Worm (Caenorhabditis elegans) whole organism, young adult: ENCODE data around the gene F11D5.7.
A peak's percentile ranks its signal among the peaks of the same experiment; 100 is the strongest.

ENCODE experiments used
- B0336.3 ChIP-seq: fragments of 200-800 bp; sonication (Bioruptor generic); IDR thresholded peaks from 2 replicates; pipeline ENCODE4 v1.3.6; 2022; ENCODE audit warnings: missing genetic modification characterization, missing compliant biosample characterization
- F22D6.2 ChIP-seq: sonication (generic microtip); optimal IDR thresholded peaks from 2 replicates; lab custom pipeline; 2016; ENCODE audit warnings: mild to moderate bottlenecking, missing genetic modification characterization, missing compliant biosample characterization
- F49E8.2 ChIP-seq: sonication (generic microtip); optimal IDR thresholded peaks from 3 replicates; lab custom pipeline; 2017; ENCODE audit warnings: missing genetic modification characterization, mild to moderate bottlenecking, missing compliant biosample characterization, antibody characterized with exemption, moderate library complexity; ENCODE audit not compliant: insufficient read depth
- F57A8.1 ChIP-seq: fragments of 200-800 bp; sonication (Bioruptor generic); optimal IDR thresholded peaks from 2 replicates; lab custom pipeline; 2018; ENCODE audit warnings: mild to moderate bottlenecking, missing genetic modification characterization, moderate library complexity, missing compliant biosample characterization
- T07F8.4 ChIP-seq: sonication (generic microtip); optimal IDR thresholded peaks from 2 replicates; lab custom pipeline; 2016; ENCODE audit warnings: mild to moderate bottlenecking, missing genetic modification characterization, moderate library complexity, missing compliant biosample characterization
- Y53G8AR.9 ChIP-seq: fragments of 200-800 bp; sonication (Bioruptor generic); conservative IDR thresholded peaks from 2 replicates; pipeline ENCODE4 v1.3.6; 2022; ENCODE audit warnings: missing genetic modification reagents, missing genetic modification characterization, missing compliant biosample characterization
- Y79H2A.3 ChIP-seq: fragments of 200-800 bp; sonication (Bioruptor generic); conservative IDR thresholded peaks from 2 replicates; pipeline ENCODE4 v1.3.6; 2022; ENCODE audit warnings: missing genetic modification reagents, missing genetic modification characterization, missing compliant biosample characterization
- Y95B8A.8 ChIP-seq: fragments of 200-800 bp; sonication (Bioruptor generic); IDR thresholded peaks from 2 replicates; pipeline ENCODE4 v1.3.6; 2022; ENCODE audit warnings: missing genetic modification reagents, missing genetic modification characterization, missing compliant biosample characterization
- attf-3 ChIP-seq: fragments of 200-800 bp; sonication (Bioruptor generic); conservative IDR thresholded peaks from 2 replicates; pipeline ENCODE4 v1.3.6; 2022; ENCODE audit warnings: missing genetic modification reagents, missing genetic modification characterization, missing compliant biosample characterization
- bed-2 ChIP-seq: fragments of 200-800 bp; sonication (Bioruptor generic); IDR thresholded peaks from 2 replicates; pipeline ENCODE4 v1.3.6; 2022; ENCODE audit warnings: missing genetic modification reagents, missing genetic modification characterization, missing compliant biosample characterization
- ceh-27 ChIP-seq: fragments of 200-800 bp; sonication (Bioruptor generic); optimal IDR thresholded peaks from 2 replicates; lab custom pipeline; 2018; ENCODE audit warnings: mild to moderate bottlenecking, missing genetic modification characterization, moderate library complexity, missing compliant biosample characterization
- dpff-1 ChIP-seq: sonication (generic microtip); optimal IDR thresholded peaks from 2 replicates; lab custom pipeline; 2017; ENCODE audit warnings: mild to moderate bottlenecking, missing genetic modification characterization, missing compliant biosample characterization
- ekl-4 ChIP-seq: fragments of 200-800 bp; sonication (Bioruptor generic); IDR thresholded peaks from 2 replicates; pipeline ENCODE4 v1.3.6; 2022; ENCODE audit warnings: missing genetic modification reagents, missing genetic modification characterization, missing compliant biosample characterization
- ets-4 ChIP-seq: fragments of 200-800 bp; sonication (Bioruptor generic); optimal IDR thresholded peaks from 2 replicates; lab custom pipeline; 2018; ENCODE audit warnings: mild to moderate bottlenecking, missing genetic modification characterization, missing compliant biosample characterization
- him-1 ChIP-seq: sonication (generic microtip); optimal IDR thresholded peaks from 2 replicates; lab custom pipeline; 2016; ENCODE audit warnings: missing genotype, missing genetic modification reagents, missing genetic modification characterization, missing compliant biosample characterization
- hlh-12 ChIP-seq: sonication (generic microtip); optimal IDR thresholded peaks from 2 replicates; lab custom pipeline; 2016; ENCODE audit warnings: missing genetic modification characterization, missing compliant biosample characterization
- hrde-1 ChIP-seq: sonication (generic microtip); optimal IDR thresholded peaks from 2 replicates; lab custom pipeline; 2016; ENCODE audit warnings: missing genetic modification characterization, mild to moderate bottlenecking, missing compliant biosample characterization, moderate library complexity, missing genotype, missing genetic modification reagents, borderline replicate concordance
- lag-1 ChIP-seq: fragments of 200-800 bp; sonication (Bioruptor generic); IDR thresholded peaks from 2 replicates; pipeline ENCODE4 v1.3.6; 2022; ENCODE audit warnings: missing genetic modification reagents, missing genetic modification characterization, missing compliant biosample characterization
- lin-35 ChIP-seq, 3 experiments: fragments of 150-350 bp in 2 of 3; sonication (generic microtip) in 1 of 3; optimal IDR thresholded peaks; 2 replicates each; lab custom pipeline; 2014 to 2018; ENCODE audit warnings: missing biosample characterization in 3 of 3, missing genetic modification characterization in 3 of 3, missing genetic modification reagents in 3 of 3
- lir-1 ChIP-seq: fragments of 200-800 bp; sonication (Bioruptor generic); conservative IDR thresholded peaks from 2 replicates; pipeline ENCODE4 v1.3.6; 2022; ENCODE audit warnings: missing genetic modification reagents, missing genetic modification characterization, missing compliant biosample characterization
- mcd-1 ChIP-seq: fragments of 200-800 bp; sonication (Bioruptor generic); IDR thresholded peaks from 2 replicates; pipeline ENCODE4 v1.3.6; 2022; ENCODE audit warnings: missing genetic modification reagents, missing genetic modification characterization, missing compliant biosample characterization
- nfya-1 ChIP-seq: sonication (generic microtip); optimal IDR thresholded peaks from 2 replicates; lab custom pipeline; 2017; ENCODE audit warnings: antibody characterized with exemption, missing compliant biosample characterization, missing genetic modification characterization, borderline replicate concordance; ENCODE audit not compliant: insufficient read depth
- nhr-80 ChIP-seq: sonication (generic microtip); optimal IDR thresholded peaks from 2 replicates; lab custom pipeline; 2016; ENCODE audit warnings: missing genetic modification characterization, missing compliant biosample characterization
- pha-4 ChIP-seq: fragments of 150-350 bp; sonication (generic microtip); optimal IDR thresholded peaks from 2 replicates; lab custom pipeline; 2014; ENCODE audit warnings: missing biosample characterization, missing genetic modification reagents, missing genetic modification characterization
- snpc-1.3 ChIP-seq: sonication (generic microtip); optimal IDR thresholded peaks from 2 replicates; lab custom pipeline; 2017; ENCODE audit warnings: missing genetic modification characterization, mild to moderate bottlenecking, missing compliant biosample characterization, antibody characterized with exemption, moderate library complexity, missing genotype, missing genetic modification reagents; ENCODE audit not compliant: insufficient read depth
- snpc-3.4 ChIP-seq: sonication (generic microtip); optimal IDR thresholded peaks from 2 replicates; lab custom pipeline; 2017; ENCODE audit warnings: missing genetic modification characterization, mild to moderate bottlenecking, missing compliant biosample characterization, antibody characterized with exemption, moderate library complexity, missing genotype, missing genetic modification reagents
- sptf-2 ChIP-seq: fragments of 200-800 bp; sonication (Bioruptor generic); optimal IDR thresholded peaks from 2 replicates; lab custom pipeline; 2018; ENCODE audit warnings: mild to moderate bottlenecking, missing genetic modification characterization, missing compliant biosample characterization
- unc-62 ChIP-seq: fragments of 150-350 bp; optimal IDR thresholded peaks from 2 replicates; lab custom pipeline; 2014; ENCODE audit warnings: missing biosample characterization, missing genetic modification reagents, missing genetic modification characterization
- xnd-1 ChIP-seq: sonication (generic microtip); optimal IDR thresholded peaks from 2 replicates; lab custom pipeline; 2016; ENCODE audit warnings: missing genotype, missing genetic modification reagents, missing genetic modification characterization, missing compliant biosample characterization
- ztf-26 ChIP-seq: sonication (generic microtip); optimal IDR thresholded peaks from 2 replicates; lab custom pipeline; 2017; ENCODE audit warnings: missing genetic modification characterization, missing compliant biosample characterization
- ztf-3 ChIP-seq: fragments of 200-800 bp; sonication (Bioruptor generic); optimal IDR thresholded peaks from 2 replicates; lab custom pipeline; 2018; ENCODE audit warnings: mild to moderate bottlenecking, missing genetic modification characterization, missing compliant biosample characterization
- ztf-6 ChIP-seq: fragments of 200-800 bp; sonication (Bioruptor generic); IDR thresholded peaks from 2 replicates; pipeline ENCODE4 v1.3.6; 2022; ENCODE audit warnings: missing genetic modification reagents, missing genetic modification characterization, missing compliant biosample characterization

Gene F11D5.7

DNA sequence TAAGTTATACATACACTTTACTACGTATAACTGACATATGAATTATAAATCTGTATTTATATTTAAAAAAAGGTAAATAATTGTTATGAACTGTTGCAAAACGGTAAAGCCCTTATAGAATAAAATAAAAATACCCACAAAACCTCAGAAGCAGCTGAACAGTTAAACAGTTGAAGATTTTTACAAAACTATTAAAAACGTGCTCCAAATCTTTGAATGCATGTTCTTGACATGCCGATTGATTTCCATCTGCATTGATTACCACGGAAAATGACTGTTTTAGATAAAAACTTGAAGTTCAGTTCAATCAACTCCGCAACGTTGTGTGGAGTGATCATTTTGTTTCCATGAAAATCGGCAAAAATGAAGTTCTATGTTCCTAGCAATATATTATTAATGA is at the start of gene F11D5.7:
Gene F11D5.7, plus strand, starts transcription at position 301 of the 400 bp plus-strand sequence.
- no peak for TF ChIP-seq lin-35 (GFP tag; optimal IDR thresholded peaks at IDR 0.05; lab: Kevin White, UChicago)
- no peak for TF ChIP-seq hlh-12
- no peak for TF ChIP-seq Y95B8A.8 (GFP tag; lab: Robert Waterston, UW)
- no peak for TF ChIP-seq ets-4
- no peak for TF ChIP-seq pha-4 (tag; lab: Kevin White, UChicago)
- TF ChIP-seq him-1 (tag; lab: Kevin White, UChicago): no peak
- no peak for TF ChIP-seq B0336.3 (GFP tag; lab: Robert Waterston, UW)
- TF ChIP-seq nfya-1: no peak
- TF ChIP-seq unc-62 (GFP tag; lab: Kevin White, UChicago): no peak
- TF ChIP-seq lir-1 (GFP tag; lab: Robert Waterston, UW): no peak
- no peak for TF ChIP-seq F49E8.2 (tag; lab: Kevin White, UChicago)
- TF ChIP-seq hrde-1 (tag; lab: Kevin White, UChicago): no peak
- TF ChIP-seq Y79H2A.3 (GFP tag; lab: Robert Waterston, UW): no peak
- TF ChIP-seq ekl-4 (GFP tag; lab: Robert Waterston, UW): no peak
- no peak for TF ChIP-seq lag-1
- no peak for TF ChIP-seq ztf-3 (GFP tag; lab: Kevin White, UChicago)
- no peak for TF ChIP-seq F57A8.1 (GFP tag; lab: Kevin White, UChicago)

DNA sequence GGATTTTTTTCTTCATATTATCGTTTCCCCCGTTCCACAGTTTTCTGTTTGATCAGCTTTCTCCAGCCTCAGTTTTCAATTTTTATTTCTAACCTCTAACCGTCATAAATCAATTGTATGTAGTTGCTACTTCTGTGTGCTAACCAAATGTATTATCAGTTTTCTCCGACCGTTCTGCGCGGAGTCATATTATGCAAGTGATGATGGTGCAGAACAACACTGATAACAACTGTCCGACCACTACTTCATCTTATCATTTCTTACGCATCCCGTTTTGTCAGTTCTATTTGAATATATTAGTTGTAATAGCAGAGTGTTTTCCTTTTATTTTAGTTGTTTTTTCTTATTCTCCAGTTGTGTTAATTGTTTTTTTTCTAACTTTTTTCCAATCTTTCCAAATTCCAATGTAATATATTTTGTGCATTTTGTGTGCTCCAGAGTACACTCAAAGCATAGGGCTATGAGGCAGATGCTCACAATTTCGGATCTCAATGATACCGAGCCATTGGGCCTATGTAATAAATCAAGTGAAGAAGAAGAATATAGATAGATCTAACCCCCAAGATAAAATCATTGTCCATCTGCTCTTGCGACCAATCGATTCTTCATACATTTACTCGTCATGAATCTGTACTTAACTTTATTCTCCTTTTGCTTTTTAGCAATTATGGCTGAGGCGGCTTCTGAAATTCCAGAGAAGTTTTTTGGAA is 47.2 kb upstream of the F11D5.7 start, which contains the start of gene lbp-3:
Gene lbp-3, plus strand, starts transcription at position 589 of the 710 bp plus-strand sequence.
- TF ChIP-seq attf-3 (GFP tag; lab: Robert Waterston, UW): no peak
- TF ChIP-seq nhr-80 (tag; lab: Kevin White, UChicago): peak; percentile 93

DNA sequence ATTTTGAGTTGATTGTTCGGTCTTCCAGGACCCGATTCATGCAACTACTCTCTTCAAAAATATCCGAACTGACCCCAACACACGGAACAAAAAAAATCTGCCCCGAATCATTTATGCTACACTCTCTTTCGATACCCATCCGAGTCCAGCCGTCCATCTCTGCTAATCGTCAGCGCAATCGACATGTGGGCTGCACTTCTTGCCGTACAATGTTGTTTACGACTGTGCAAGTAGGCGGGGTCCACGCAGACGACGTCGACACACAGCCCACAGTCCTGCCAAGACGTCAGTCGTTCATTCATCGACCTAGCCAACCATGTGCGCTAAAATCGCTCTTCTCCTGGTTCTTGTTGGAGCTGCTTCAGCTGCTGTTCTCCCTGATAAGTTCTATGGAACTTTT is 45.3 kb upstream of the F11D5.7 start, which contains the start of gene lbp-1:
Gene lbp-1, plus strand, starts transcription at position 301 of the 400 bp plus-strand sequence.
- no peak for TF ChIP-seq F22D6.2
- 0 out of 2 replicates have a peak, but pooled peaks have one; percentile 13 for TF ChIP-seq bed-2 (GFP tag; lab: Robert Waterston, UW)
- TF ChIP-seq snpc-3.4 (tag; lab: Kevin White, UChicago): no peak

DNA sequence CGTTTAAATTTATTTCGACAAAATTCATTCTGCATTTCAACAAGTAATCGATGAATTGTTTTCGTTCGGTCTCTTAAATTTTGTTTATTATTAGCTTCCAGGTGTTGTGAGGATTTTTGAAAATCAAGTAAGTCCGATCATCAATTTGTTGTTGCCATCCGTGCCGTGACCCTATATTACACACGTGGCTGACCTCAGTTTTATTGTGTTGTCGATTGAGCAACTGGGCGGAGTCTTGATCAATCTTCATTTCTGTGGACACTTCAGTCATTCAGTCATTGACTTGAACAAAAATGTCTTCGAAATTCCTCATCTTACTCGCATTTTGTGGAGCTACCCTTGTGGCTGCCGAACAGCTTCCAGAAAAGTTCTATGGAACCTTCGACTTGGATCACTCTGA is 43.7 kb upstream of the F11D5.7 start, which contains the start of gene lbp-2:
Gene lbp-2, plus strand, starts transcription at position 102 of the 400 bp plus-strand sequence.
- TF ChIP-seq snpc-1.3 (tag; lab: Kevin White, UChicago): no peak
- TF ChIP-seq hlh-12: no peak
- no peak for TF ChIP-seq T07F8.4 (tag; lab: Kevin White, UChicago)
- no peak for TF ChIP-seq ztf-26

DNA sequence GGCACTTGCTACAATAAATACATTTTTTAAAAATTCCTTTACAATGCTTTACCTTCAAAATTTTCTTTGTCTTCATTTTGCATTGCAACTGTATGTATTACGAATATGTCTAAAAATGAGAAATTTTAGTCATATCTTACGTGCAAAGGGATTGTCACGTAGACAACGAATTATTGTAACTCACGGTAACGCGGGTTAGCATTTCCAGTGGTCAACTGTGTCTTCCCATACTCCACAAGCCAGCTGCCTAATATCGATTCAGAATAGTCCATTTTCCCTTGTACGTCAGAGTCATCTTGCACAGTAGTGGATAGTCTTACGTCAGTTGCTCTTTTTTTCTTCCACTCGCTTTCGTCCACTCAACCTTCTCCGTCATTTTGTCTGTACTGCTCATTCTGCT is 41.6 kb upstream of the F11D5.7 start, which contains the start of gene fbxb-71:
Gene fbxb-71, plus strand, starts transcription at position 301 of the 400 bp plus-strand sequence.
- TF ChIP-seq ceh-27 (GFP tag; lab: Kevin White, UChicago) (no peak), ztf-6 (GFP tag; lab: Robert Waterston, UW) (no peak), sptf-2 (no peak)

DNA sequence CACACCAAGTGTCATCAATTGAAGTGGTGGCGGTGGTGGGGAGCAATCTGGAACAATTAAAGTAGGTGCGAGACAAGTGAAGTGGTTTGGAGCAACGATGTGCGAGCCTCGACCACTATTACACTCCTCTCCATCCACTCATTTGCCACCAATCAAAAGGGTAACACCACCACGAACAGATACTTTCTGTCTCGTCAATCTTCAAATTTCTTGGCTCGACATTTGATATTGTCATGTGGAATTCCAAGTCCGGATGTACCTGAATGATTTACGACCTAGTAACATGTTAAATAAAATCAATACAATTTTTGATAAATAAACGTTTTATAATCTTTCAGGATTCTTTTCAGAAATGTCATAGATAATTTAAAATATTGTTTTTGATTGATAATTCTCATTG is 33.4 kb upstream of the F11D5.7 start, which contains the start of gene sul-1:
Gene sul-1, minus strand, starts transcription at position 101 of the 400 bp plus-strand sequence.
- TF ChIP-seq mcd-1 (GFP tag; lab: Robert Waterston, UW) (no peak), Y53G8AR.9 (GFP tag; lab: Robert Waterston, UW) (no peak), hrde-1 (tag; lab: Kevin White, UChicago) (no peak), xnd-1 (tag; lab: Kevin White, UChicago) (no peak), ceh-27 (GFP tag; lab: Kevin White, UChicago) (peak; percentile 29), dpff-1 (tag; lab: Kevin White, UChicago) (no peak)
